Worm (Caenorhabditis elegans): ENCODE results near the gene F41C6.6.
"Not testable (repeated sequence)": the region's sequence is repeated elsewhere in the genome, so short reads cannot be mapped to it uniquely, and the experiment has no call there.

F41C6.6 gene

ce11 chrX:6881795-6882194 lies at the start of gene F41C6.6:
Gene F41C6.6, minus strand, starts transcription at chrX:6881895.
- TF ChIP-seq pag-3 (tag; optimal IDR thresholded peaks at IDR 0.05; ENCODE audit: borderline replicate concordance); hlh-13 (GFP tag; optimal IDR thresholded peaks at IDR 0.05); ceh-6 (GFP tag; optimal IDR thresholded peaks at IDR 0.05): not testable (repeated sequence)

ce11 chrX:6928578-6928977 lies 46.9 kb upstream of the F41C6.6 start, which contains the start of gene F14B8.5:
Gene F14B8.5, minus strand, starts transcription at chrX:6928704.
- TF ChIP-seq elt-2 (tag; optimal IDR thresholded peaks at IDR 0.05), result peak; percentile 23
- no peak for TF ChIP-seq ceh-14 (tag; optimal IDR thresholded peaks at IDR 0.05)

- TF ChIP-seq odd-2 (tag; optimal IDR thresholded peaks at IDR 0.05) (no peak), elt-2 (tag; optimal IDR thresholded peaks at IDR 0.05) (peak; percentile 92)
Measured at ce11 chrX:6926952-6927351, 45.3 kb upstream of the F41C6.6 start.

- TF ChIP-seq elt-2 (tag; optimal IDR thresholded peaks at IDR 0.05) (peak; percentile 8), sox-4 (tag; optimal IDR thresholded peaks at IDR 0.05) (no peak)
Measured at ce11 chrX:6924461-6924860, 42.8 kb upstream of the F41C6.6 start, which contains the start of gene otpl-3. Gene otpl-3, minus strand, starts transcription at chrX:6924764.

ce11 chrX:6920132-6920531 lies 38.4 kb upstream of the F41C6.6 start:
- TF ChIP-seq elt-2 (tag; optimal IDR thresholded peaks at IDR 0.05) (peak; percentile 77), nhr-11 (tag; optimal IDR thresholded peaks at IDR 0.05) (no peak)

- TF ChIP-seq ztf-16 (tag; optimal IDR thresholded peaks at IDR 0.05), result no peak
- TF ChIP-seq ets-4 (tag; optimal IDR thresholded peaks at IDR 0.05), result no peak
- no peak for TF ChIP-seq ama-1 (optimal IDR thresholded peaks at IDR 0.05)
- peak; percentile 4 for TF ChIP-seq unc-42 (tag; optimal IDR thresholded peaks at IDR 0.05)
Measured at ce11 chrX:6916150-6916549, 34.5 kb upstream of the F41C6.6 start.

- TF ChIP-seq pag-3 (tag; optimal IDR thresholded peaks at IDR 0.05; ENCODE audit: borderline replicate concordance), result no peak
- TF ChIP-seq ceh-48 (tag; optimal IDR thresholded peaks at IDR 0.05), result no peak
- TF ChIP-seq npax-4 (tag; optimal IDR thresholded peaks at IDR 0.05), result no peak
- no peak for TF ChIP-seq elt-2 (tag; optimal IDR thresholded peaks at IDR 0.05)
- no peak for TF ChIP-seq K09A11.1 (tag; optimal IDR thresholded peaks at IDR 0.05; ENCODE audit: insufficient read depth)
- TF ChIP-seq K02D7.2 (tag; optimal IDR thresholded peaks at IDR 0.05), result no peak
- no peak for TF ChIP-seq gmeb-2 (tag; optimal IDR thresholded peaks at IDR 0.05)
- no peak for TF ChIP-seq ceh-22 (tag; optimal IDR thresholded peaks at IDR 0.05)
- TF ChIP-seq mec-3 (tag; optimal IDR thresholded peaks at IDR 0.05; ENCODE audit: borderline replicate concordance), result no peak
- TF ChIP-seq ceh-19 (GFP tag; optimal IDR thresholded peaks at IDR 0.05), result no peak
- no peak for TF ChIP-seq ceh-45 (GFP tag; IDR thresholded peaks at IDR 0.05)
- no peak for TF ChIP-seq fax-1 (tag; optimal IDR thresholded peaks at IDR 0.05)
- no peak for TF ChIP-seq ttx-3 (tag; optimal IDR thresholded peaks at IDR 0.05)
- no peak for TF ChIP-seq tbx-7 (tag; optimal IDR thresholded peaks at IDR 0.05)
Measured at ce11 chrX:6915279-6915678, 33.6 kb upstream of the F41C6.6 start.

- TF ChIP-seq hlh-13 (GFP tag; optimal IDR thresholded peaks at IDR 0.05), result no peak
- no peak for TF ChIP-seq K09A11.1 (tag; optimal IDR thresholded peaks at IDR 0.05; ENCODE audit: insufficient read depth)
- TF ChIP-seq ceh-14 (tag; optimal IDR thresholded peaks at IDR 0.05), result no peak
- TF ChIP-seq ceh-22 (tag; optimal IDR thresholded peaks at IDR 0.05), result no peak
- no peak for TF ChIP-seq unc-42 (tag; optimal IDR thresholded peaks at IDR 0.05)
- TF ChIP-seq F13H6.1 (tag; optimal IDR thresholded peaks at IDR 0.05), result no peak
- no peak for TF ChIP-seq tbx-2 (tag; optimal IDR thresholded peaks at IDR 0.05)
- TF ChIP-seq hlh-15 (tag; optimal IDR thresholded peaks at IDR 0.05), result no peak
- TF ChIP-seq ceh-31 (tag; optimal IDR thresholded peaks at IDR 0.05), result no peak
- TF ChIP-seq pha-4 (tag; optimal IDR thresholded peaks at IDR 0.05), result no peak
- no peak for TF ChIP-seq K02D7.2 (tag; optimal IDR thresholded peaks at IDR 0.05)
- no peak for TF ChIP-seq sox-2 (GFP tag; IDR thresholded peaks at IDR 0.05)
- no peak for TF ChIP-seq nhr-232 (tag; optimal IDR thresholded peaks at IDR 0.05)
- TF ChIP-seq pros-1 (tag; optimal IDR thresholded peaks at IDR 0.05), result no peak
- TF ChIP-seq ref-2 (tag; optimal IDR thresholded peaks at IDR 0.05), result no peak
- TF ChIP-seq ahr-1 (tag; optimal IDR thresholded peaks at IDR 0.05), result no peak
- no peak for TF ChIP-seq hlh-30 (tag; optimal IDR thresholded peaks at IDR 0.05; ENCODE audit: insufficient read depth)
- no peak for TF ChIP-seq pag-3 (tag; optimal IDR thresholded peaks at IDR 0.05; ENCODE audit: borderline replicate concordance)
- no peak for TF ChIP-seq ceh-30 (tag; optimal IDR thresholded peaks at IDR 0.05)
Measured at ce11 chrX:6913989-6914388, 32.3 kb upstream of the F41C6.6 start, which contains the start of gene nhx-4. Gene nhx-4, plus strand, starts transcription at chrX:6914289.
